Fruit fly (Drosophila melanogaster): ENCODE measurements around the gene Syn.
A peak's percentile ranks its signal among the peaks of the same experiment; 100 is the strongest.

The Syn gene

dm6 chr3R:10170356-10170876, 20.1 kb upstream of the Syn start, which contains the start of gene Best1 (continued):
- TF ChIP-seq luna (GFP tag; optimal IDR thresholded peaks at IDR 0.05) (peak; percentile 33), CG42726 (GFP tag; IDR thresholded peaks at IDR 0.05; ENCODE audit: partially characterized antibody) (no peak; the same call in none of the 2 replicates), Hr51 (GFP tag; optimal IDR thresholded peaks at IDR 0.05) (peak; percentile 80 to 93), CG12769 (tag; optimal IDR thresholded peaks at IDR 0.05) (peak; percentile 89), cwo (GFP tag; optimal IDR thresholded peaks at IDR 0.05) (peak; percentile 89), Trl (optimal IDR thresholded peaks at IDR 0.05) (peak; percentile 82 to 91), Trl (GFP tag; optimal IDR thresholded peaks at IDR 0.05) (peak; percentile 59), onecut (GFP tag; IDR thresholded peaks at IDR 0.05) (peak; percentile 82), CG17612 (GFP tag; IDR thresholded peaks at IDR 0.05) (peak; percentile 83), Fer1 (GFP tag; optimal IDR thresholded peaks at IDR 0.05) (peak; percentile 93), CG13894 (tag; optimal IDR thresholded peaks at IDR 0.05) (peak; percentile 93), CG6813 (GFP tag; optimal IDR thresholded peaks at IDR 0.05) (peak; percentile 93), Rfx (GFP tag; IDR thresholded peaks at IDR 0.05) (peak; percentile 98), GATAe (GFP tag; conservative IDR thresholded peaks at IDR 0.05) (peak; percentile 96), Sry-β (GFP tag; optimal IDR thresholded peaks at IDR 0.05) (peak; percentile 35), otp (GFP tag; IDR thresholded peaks at IDR 0.05) (peak; percentile 89; the same call in 2 of the 3 replicates), HHEX (GFP tag; optimal IDR thresholded peaks at IDR 0.05) (peak; percentile 91), CG17385 (GFP tag; optimal IDR thresholded peaks at IDR 0.05) (peak; percentile 85), Fer3 (tag; optimal IDR thresholded peaks at IDR 0.05) (peak; percentile 93), corto (GFP tag; optimal IDR thresholded peaks at IDR 0.05) (peak; percentile 68), dan (GFP tag; IDR thresholded peaks at IDR 0.05) (peak; percentile 41; the same call in 1 of the 2 replicates), run (tag; optimal IDR thresholded peaks at IDR 0.05) (peak; percentile 81), CG6854 (GFP tag; optimal IDR thresholded peaks at IDR 0.05) (peak; percentile 90), CG15601 (tag; optimal IDR thresholded peaks at IDR 0.05) (peak; percentile 89), CG17829 (tag; optimal IDR thresholded peaks at IDR 0.05) (peak; percentile 94), Atf3 (GFP tag; optimal IDR thresholded peaks at IDR 0.05) (peak; percentile 59), B-H1 (GFP tag; IDR thresholded peaks at IDR 0.05) (peak; percentile 88), CG14667 (GFP tag; IDR thresholded peaks at IDR 0.05) (peak; percentile 89), CG11696 (GFP tag; IDR thresholded peaks at IDR 0.05) (peak; percentile 71), CG12391 (tag; optimal IDR thresholded peaks at IDR 0.05) (peak; percentile 96), CG32772 (GFP tag; IDR thresholded peaks at IDR 0.05) (peak; percentile 88), exex (tag; optimal IDR thresholded peaks at IDR 0.05) (peak; percentile 70), wdn (GFP tag; IDR thresholded peaks at IDR 0.05) (peak; percentile 86), CG4707 (GFP tag; optimal IDR thresholded peaks at IDR 0.05) (peak; percentile 76), CG10209 (GFP tag; optimal IDR thresholded peaks at IDR 0.05) (peak; percentile 91), Meics (GFP tag; optimal IDR thresholded peaks at IDR 0.05) (peak; percentile 94), Atf-2 (GFP tag; optimal IDR thresholded peaks at IDR 0.05) (no peak), CG8924 (tag; optimal IDR thresholded peaks at IDR 0.05) (peak; percentile 93), CG7963 (GFP tag; IDR thresholded peaks at IDR 0.05; ENCODE audit: partially characterized antibody) (no peak), ash1 (GFP tag; optimal IDR thresholded peaks at IDR 0.05) (peak; percentile 0), sim (GFP tag; IDR thresholded peaks at IDR 0.05) (peak; percentile 77; the same call in 1 of the 2 replicates), CG2875 (GFP tag; optimal IDR thresholded peaks at IDR 0.05) (peak; percentile 77), CG17186 (GFP tag; optimal IDR thresholded peaks at IDR 0.05) (peak; percentile 49), CG8290 (GFP tag; optimal IDR thresholded peaks at IDR 0.05) (peak; percentile 18), CG8290 (tag; optimal IDR thresholded peaks at IDR 0.05) (peak; percentile 30 to 87), CG3281 (GFP tag; optimal IDR thresholded peaks at IDR 0.05) (peak; percentile 92), CG15696 (tag; optimal IDR thresholded peaks at IDR 0.05) (peak; percentile 90), Oli (tag; optimal IDR thresholded peaks at IDR 0.05) (peak; percentile 90), pho (GFP tag; optimal IDR thresholded peaks at IDR 0.05) (peak; percentile 13), da (GFP tag; optimal IDR thresholded peaks at IDR 0.05) (no peak)

All from whole organism, embryonic.